Fruit fly (Drosophila melanogaster): ENCODE results near the gene CG10096.

DNA sequence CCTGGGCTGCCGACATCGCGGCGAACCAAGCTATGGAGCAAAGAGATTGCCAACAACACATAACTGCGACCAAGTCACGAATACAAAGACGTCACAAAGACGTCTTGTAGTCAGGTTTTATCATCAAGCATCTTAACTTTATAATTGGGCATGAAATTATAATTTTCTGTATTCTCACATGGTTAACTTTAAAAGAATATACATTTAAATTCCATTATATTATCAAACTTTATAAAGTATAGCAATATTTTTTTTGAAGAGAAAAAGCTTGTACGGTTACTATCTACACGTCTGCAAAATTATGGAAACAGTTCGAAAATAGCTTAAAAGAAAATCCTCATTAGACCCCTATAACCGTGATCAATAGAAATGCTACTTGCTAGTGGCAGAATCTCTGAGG is 43.8 kb downstream of the CG10096 start, which contains the start of gene CG10041:
- TF ChIP-seq CG8478 (optimal IDR thresholded peaks at IDR 0.05) (no peak), CTCF (optimal IDR thresholded peaks at IDR 0.05) (no peak)
